Worm (Caenorhabditis elegans): ENCODE data around the gene ins-22.
A peak's percentile ranks its signal among the peaks of the same experiment; 100 is the strongest.

Gene ins-22

ce11 chrIII:10076042-10076441 is 50.0 kb downstream of the ins-22 start:
- TF ChIP-seq nfya-1 (tag; optimal IDR thresholded peaks at IDR 0.05; ENCODE audit: insufficient read depth) (peak; percentile 92), ceh-82 (tag; optimal IDR thresholded peaks at IDR 0.05) (no peak), sea-2 (GFP tag; optimal IDR thresholded peaks at IDR 0.05) (no peak)
